Worm (Caenorhabditis elegans) whole organism, midembryonic: ENCODE data around the gene D1022.3.
A peak's percentile ranks its signal among the peaks of the same experiment; 100 is the strongest.
"Not testable (repeated sequence)": the region's sequence is repeated elsewhere in the genome, so short reads cannot be mapped to it uniquely, and the experiment has no call there.

Source experiments
- T22C8.4 ChIP-seq: fragments of 200-800 bp; sonication (Bioruptor generic); IDR thresholded peaks from 2 replicates; pipeline ENCODE4 v1.3.6; 2022; ENCODE audit warnings: missing genetic modification characterization, missing compliant biosample characterization
- cog-1 ChIP-seq: sonication (generic microtip); optimal IDR thresholded peaks from 2 replicates; lab custom pipeline; 2016; ENCODE audit warnings: missing genetic modification characterization, missing compliant biosample characterization
- flt-1 ChIP-seq: fragments of 200-800 bp; sonication (Bioruptor generic); IDR thresholded peaks from 2 replicates; pipeline ENCODE4 v1.3.6; 2022; ENCODE audit warnings: missing genetic modification characterization, missing compliant biosample characterization
- klf-2 ChIP-seq: fragments of 200-800 bp; sonication (Bioruptor generic); conservative IDR thresholded peaks from 2 replicates; pipeline ENCODE4 v1.3.6; 2022; ENCODE audit warnings: missing genetic modification reagents, missing genetic modification characterization, missing compliant biosample characterization
- med-1 ChIP-seq: sonication (generic microtip); optimal IDR thresholded peaks from 2 replicates; lab custom pipeline; 2017; ENCODE audit warnings: missing genetic modification characterization, mild to moderate bottlenecking, missing compliant biosample characterization, antibody characterized with exemption, missing genetic modification reagents; ENCODE audit not compliant: insufficient read depth
- ref-1 ChIP-seq: fragments of 200-800 bp; sonication (Bioruptor generic); conservative IDR thresholded peaks from 2 replicates; pipeline ENCODE4 v1.3.6; 2022; ENCODE audit warnings: missing genetic modification reagents, missing genetic modification characterization, missing compliant biosample characterization
- tab-1 ChIP-seq: fragments of 200-800 bp; sonication (Bioruptor generic); IDR thresholded peaks from 2 replicates; pipeline ENCODE4 v1.3.6; 2022; ENCODE audit warnings: missing genetic modification characterization, missing compliant biosample characterization
- ztf-23 ChIP-seq: fragments of 200-800 bp; sonication (Bioruptor generic); IDR thresholded peaks from 2 replicates; pipeline ENCODE4 v1.3.6; 2022; ENCODE audit warnings: missing genetic modification reagents, missing genetic modification characterization, missing compliant biosample characterization
- ztf-29 ChIP-seq: fragments of 200-800 bp; sonication (Bioruptor generic); IDR thresholded peaks from 2 replicates; pipeline ENCODE4 v1.3.6; 2022; ENCODE audit warnings: missing genetic modification reagents, missing genetic modification characterization, missing compliant biosample characterization

DNA sequence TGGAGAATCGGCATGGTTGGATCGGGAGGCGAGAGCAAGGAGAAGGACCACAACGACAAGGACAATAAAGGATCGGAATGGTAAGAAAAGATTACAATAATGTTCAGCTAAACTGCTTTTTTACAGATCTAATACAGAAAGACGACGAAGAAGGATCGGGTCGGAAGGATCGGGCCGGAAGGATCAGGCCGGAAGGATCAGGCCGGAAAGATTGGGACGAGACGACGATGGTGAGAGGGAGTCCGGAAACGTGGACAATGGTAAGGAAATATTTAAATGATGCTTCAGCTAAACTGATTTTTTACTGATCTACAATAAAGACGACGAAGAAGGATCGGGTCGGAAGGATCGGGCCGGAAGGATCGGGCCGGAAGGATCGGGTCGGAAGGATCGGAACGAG, 9.4 kb downstream of the D1022.3 start:
- TF ChIP-seq flt-1 (GFP tag; lab: Robert Waterston, UW) (0 out of 2 replicates have a peak, but pooled peaks have one; percentile 11), klf-2 (0 out of 2 replicates have a peak, but pooled peaks have one; percentile 49)
- not testable (repeated sequence) for TF ChIP-seq cog-1 (tag; lab: Kevin White, UChicago); T22C8.4 (GFP tag; lab: Robert Waterston, UW); ztf-23; ref-1; ztf-29 (GFP tag; lab: Robert Waterston, UW); tab-1 (GFP tag; lab: Robert Waterston, UW); med-1
